Fruit fly (Drosophila melanogaster) whole organism, embryonic: ENCODE data around the gene E23.
"Not testable (repeated sequence)": the region's sequence is repeated elsewhere in the genome, so short reads cannot be mapped to it uniquely, and the experiment has no call there.

Experiments
- Aef1 ChIP-seq: fragments of 200-800 bp; sonication (Bioruptor generic); IDR thresholded peaks from 3 replicates; pipeline ENCODE4 v1.3.6; 2022; ENCODE audit warnings: missing biosample characterization, missing genetic modification characterization
- CG1024 ChIP-seq: fragments of 200-800 bp; sonication (Bioruptor generic); IDR thresholded peaks from 2 replicates; pipeline ENCODE4 v1.3.6; 2022; ENCODE audit warnings: missing biosample characterization, missing genetic modification characterization
- CG11093 ChIP-seq: fragments of 200-800 bp; sonication (Bioruptor generic); IDR thresholded peaks from 3 replicates; pipeline ENCODE4 v1.3.6; 2022; ENCODE audit warnings: missing biosample characterization, missing genetic modification characterization
- CG11398 ChIP-seq: fragments of 200-800 bp; sonication (Bioruptor generic); optimal IDR thresholded peaks from 2 replicates; lab custom pipeline; 2016; ENCODE audit warnings: missing biosample characterization, missing genetic modification characterization
- CG11456 ChIP-seq: fragments of 200-800 bp; sonication (Bioruptor generic); IDR thresholded peaks from 3 replicates; pipeline ENCODE4 v1.3.6; 2022; ENCODE audit warnings: missing biosample characterization, missing genetic modification characterization
- CG11696 ChIP-seq: fragments of 200-800 bp; sonication (Bioruptor generic); IDR thresholded peaks from 2 replicates; pipeline ENCODE4 v1.3.6; 2022; ENCODE audit warnings: missing biosample characterization, missing genetic modification characterization
- CG12236 ChIP-seq: fragments of 200-800 bp; sonication (Bioruptor generic); optimal IDR thresholded peaks from 2 replicates; lab custom pipeline; 2016; ENCODE audit warnings: missing biosample characterization, missing genetic modification characterization
- CG15011 ChIP-seq: fragments of 200-800 bp; sonication (Bioruptor generic); optimal IDR thresholded peaks from 3 replicates; lab custom pipeline; 2018; ENCODE audit warnings: missing biosample characterization, mild to moderate bottlenecking, missing genetic modification characterization
- CG16779 ChIP-seq: fragments of 200-800 bp; sonication (Bioruptor generic); IDR thresholded peaks from 2 replicates; pipeline ENCODE4 v1.3.6; 2022; ENCODE audit warnings: missing biosample characterization, missing genetic modification characterization
- CG18262 ChIP-seq: fragments of 200-800 bp; optimal IDR thresholded peaks from 3 replicates; lab custom pipeline; 2019; ENCODE audit warnings: missing biosample characterization, mild to moderate bottlenecking, missing genetic modification characterization, moderate library complexity
- CG3065 ChIP-seq: fragments of 200-800 bp; sonication (Bioruptor generic); optimal IDR thresholded peaks from 2 replicates; lab custom pipeline; 2016; ENCODE audit warnings: missing biosample characterization, missing genetic modification characterization
- CG31365 ChIP-seq: fragments of 200-800 bp; sonication (Bioruptor generic); optimal IDR thresholded peaks from 2 replicates; lab custom pipeline; 2018; ENCODE audit warnings: missing biosample characterization, mild to moderate bottlenecking, missing genetic modification characterization
- CG34376 ChIP-seq: fragments of 200-800 bp; sonication (Bioruptor generic); optimal IDR thresholded peaks from 2 replicates; lab custom pipeline; 2018; ENCODE audit warnings: missing biosample characterization, mild to moderate bottlenecking, missing genetic modification characterization
- CG34422 ChIP-seq: fragments of 200-800 bp; sonication (Bioruptor generic); IDR thresholded peaks from 3 replicates; pipeline ENCODE4 v1.3.6; 2022; ENCODE audit warnings: missing biosample characterization, missing genetic modification characterization
- CG6254 ChIP-seq: fragments of 200-800 bp; sonication (Bioruptor generic); optimal IDR thresholded peaks from 3 replicates; lab custom pipeline; 2017; ENCODE audit warnings: mild to moderate bottlenecking, missing biosample characterization, missing genetic modification reagents, missing genetic modification characterization
- CG7839 ChIP-seq: fragments of 200-800 bp; sonication (Bioruptor generic); optimal IDR thresholded peaks from 3 replicates; lab custom pipeline; 2018; ENCODE audit warnings: missing biosample characterization, mild to moderate bottlenecking, missing genetic modification characterization, moderate library complexity
- CG7963 ChIP-seq: fragments of 200-800 bp; sonication (Bioruptor generic); IDR thresholded peaks from 3 replicates; pipeline ENCODE4 v1.3.6; 2022; ENCODE audit warnings: missing biosample characterization, missing genetic modification characterization; ENCODE audit not compliant: partially characterized antibody
- CG7987 ChIP-seq: fragments of 200-800 bp; sonication (Bioruptor generic); optimal IDR thresholded peaks from 2 replicates; lab custom pipeline; 2018; ENCODE audit warnings: missing biosample characterization, mild to moderate bottlenecking, missing genetic modification characterization, moderate library complexity
- CG8089 ChIP-seq: fragments of 200-800 bp; sonication (Bioruptor generic); optimal IDR thresholded peaks from 3 replicates; lab custom pipeline; 2016; ENCODE audit warnings: missing biosample characterization, missing genetic modification characterization
- CG9797 ChIP-seq: fragments of 200-800 bp; sonication (Bioruptor generic); optimal IDR thresholded peaks from 3 replicates; lab custom pipeline; 2018; ENCODE audit warnings: missing biosample characterization, mild to moderate bottlenecking, missing genetic modification characterization
- CG9817 ChIP-seq: fragments of 200-800 bp; sonication (Bioruptor generic); optimal IDR thresholded peaks from 2 replicates; lab custom pipeline; 2018; ENCODE audit warnings: missing biosample characterization, mild to moderate bottlenecking, missing genetic modification characterization, moderate library complexity
- CG9932 ChIP-seq: fragments of 200-800 bp; sonication (Bioruptor generic); IDR thresholded peaks from 2 replicates; pipeline ENCODE4 v1.3.6; 2022; ENCODE audit warnings: missing biosample characterization, missing genetic modification characterization
- CkIIα-i1 ChIP-seq: fragments of 200-800 bp; sonication (Bioruptor generic); IDR thresholded peaks from 2 replicates; pipeline ENCODE4 v1.3.6; 2022; ENCODE audit warnings: missing biosample characterization, missing genetic modification characterization
- D ChIP-seq, 2 experiments: fragments of 200-800 bp in 1 of 2; fragments of >200 bp in 1 of 2; sonication (Bioruptor generic) in 1 of 2; optimal IDR thresholded peaks; 2 replicates in 1 of 2; 3 replicates in 1 of 2; lab custom pipeline; 2017; ENCODE audit warnings: mild to moderate bottlenecking in 1 of 2, missing biosample characterization in 1 of 2, missing genetic modification characterization in 1 of 2, missing genetic modification reagents in 1 of 2
- Dek ChIP-seq: fragments of 200-800 bp; sonication (Bioruptor generic); optimal IDR thresholded peaks from 3 replicates; lab custom pipeline; 2019; ENCODE audit warnings: missing biosample characterization, mild to moderate bottlenecking, missing genetic modification characterization, moderate library complexity
- Eip74EF ChIP-seq, 2 experiments: fragments of 200-800 bp in 1 of 2; fragments of >200 bp in 1 of 2; sonication (Bioruptor generic) in 1 of 2; optimal IDR thresholded peaks; 2 replicates each; lab custom pipeline; 2017 to 2019; ENCODE audit warnings: missing biosample characterization in 2 of 2, missing genetic modification characterization in 2 of 2, mild to moderate bottlenecking in 1 of 2, moderate library complexity in 1 of 2
- Fer1 ChIP-seq: fragments of 200-800 bp; sonication (Bioruptor generic); optimal IDR thresholded peaks from 2 replicates; lab custom pipeline; 2017; ENCODE audit warnings: missing biosample characterization, mild to moderate bottlenecking, missing genetic modification characterization
- Hmr ChIP-seq: fragments of 200-800 bp; sonication (Bioruptor generic); optimal IDR thresholded peaks from 3 replicates; lab custom pipeline; 2017; ENCODE audit warnings: mild to moderate bottlenecking, missing biosample characterization, missing genetic modification reagents, missing genetic modification characterization
- Lim3 ChIP-seq: fragments of 200-800 bp; sonication (Bioruptor generic); IDR thresholded peaks from 2 replicates; pipeline ENCODE4 v1.3.6; 2022; ENCODE audit warnings: missing biosample characterization, missing genetic modification characterization
- Max ChIP-seq: fragments of 200-800 bp; sonication (Bioruptor generic); optimal IDR thresholded peaks from 2 replicates; lab custom pipeline; 2016; ENCODE audit warnings: missing biosample characterization, mild to moderate bottlenecking, missing genetic modification characterization
- Opbp ChIP-seq: fragments of 200-800 bp; sonication (Bioruptor generic); IDR thresholded peaks from 3 replicates; pipeline ENCODE4 v1.3.6; 2022; ENCODE audit warnings: missing biosample characterization, missing genetic modification characterization; ENCODE audit not compliant: partially characterized antibody
- Sox102F ChIP-seq: fragments of 200-800 bp; sonication (Bioruptor generic); optimal IDR thresholded peaks from 2 replicates; lab custom pipeline; 2018; ENCODE audit warnings: missing biosample characterization, mild to moderate bottlenecking, missing genetic modification characterization, moderate library complexity
- Ssrp ChIP-seq: fragments of 200-800 bp; sonication (Bioruptor generic); optimal IDR thresholded peaks from 2 replicates; lab custom pipeline; 2018; ENCODE audit warnings: missing biosample characterization, mild to moderate bottlenecking, missing genetic modification characterization, moderate library complexity
- ab ChIP-seq: fragments of 200-800 bp; sonication (Bioruptor generic); optimal IDR thresholded peaks from 2 replicates; lab custom pipeline; 2016; ENCODE audit warnings: missing biosample characterization, missing genetic modification characterization
- ash1 ChIP-seq: fragments of 200-800 bp; sonication (Bioruptor generic); optimal IDR thresholded peaks from 2 replicates; lab custom pipeline; 2018; ENCODE audit warnings: missing biosample characterization, mild to moderate bottlenecking, missing genetic modification characterization
- az2 ChIP-seq: fragments of 200-800 bp; sonication (Bioruptor generic); optimal IDR thresholded peaks from 3 replicates; lab custom pipeline; 2016; ENCODE audit warnings: missing biosample characterization, missing genetic modification characterization
- danr ChIP-seq: fragments of 200-800 bp; sonication (Bioruptor generic); IDR thresholded peaks from 2 replicates; pipeline ENCODE4 v1.3.6; 2022; ENCODE audit warnings: missing biosample characterization, missing genetic modification characterization
- fd102C ChIP-seq: fragments of 200-800 bp; sonication (Bioruptor generic); optimal IDR thresholded peaks from 2 replicates; lab custom pipeline; 2018; ENCODE audit warnings: missing biosample characterization, mild to moderate bottlenecking, missing genetic modification characterization, moderate library complexity
- gcm ChIP-seq: fragments of 200-800 bp; sonication (Bioruptor generic); optimal IDR thresholded peaks from 2 replicates; lab custom pipeline; 2019; ENCODE audit warnings: missing biosample characterization, mild to moderate bottlenecking, missing genetic modification characterization, moderate library complexity
- ind ChIP-seq: fragments of 200-800 bp; sonication (Bioruptor generic); optimal IDR thresholded peaks from 3 replicates; lab custom pipeline; 2016; ENCODE audit warnings: missing biosample characterization, missing genetic modification characterization
- kni ChIP-seq: fragments of 200-800 bp; sonication (Bioruptor generic); optimal IDR thresholded peaks from 3 replicates; lab custom pipeline; 2017; ENCODE audit warnings: mild to moderate bottlenecking, missing biosample characterization, missing genetic modification reagents, missing genetic modification characterization
- salm ChIP-seq: fragments of 200-800 bp; sonication (Bioruptor generic); optimal IDR thresholded peaks from 2 replicates; lab custom pipeline; 2018; ENCODE audit warnings: missing biosample characterization, mild to moderate bottlenecking, missing genetic modification characterization
- shn ChIP-seq: fragments of 200-800 bp; sonication (Bioruptor generic); optimal IDR thresholded peaks from 3 replicates; lab custom pipeline; 2016; ENCODE audit warnings: missing biosample characterization, missing genetic modification characterization
- slou ChIP-seq: fragments of 200-800 bp; sonication (Bioruptor generic); optimal IDR thresholded peaks from 3 replicates; lab custom pipeline; 2016; ENCODE audit warnings: missing biosample characterization, missing genetic modification characterization
- tna ChIP-seq: fragments of 200-800 bp; sonication (Bioruptor generic); IDR thresholded peaks from 2 replicates; pipeline ENCODE4 v1.3.6; 2022; ENCODE audit warnings: missing biosample characterization, missing genetic modification characterization; ENCODE audit not compliant: partially characterized antibody
- z ChIP-seq: fragments of 200-800 bp; sonication (Bioruptor generic); IDR thresholded peaks from 3 replicates; pipeline ENCODE4 v1.3.6; 2022; ENCODE audit warnings: missing biosample characterization, missing genetic modification characterization

Gene E23

DNA sequence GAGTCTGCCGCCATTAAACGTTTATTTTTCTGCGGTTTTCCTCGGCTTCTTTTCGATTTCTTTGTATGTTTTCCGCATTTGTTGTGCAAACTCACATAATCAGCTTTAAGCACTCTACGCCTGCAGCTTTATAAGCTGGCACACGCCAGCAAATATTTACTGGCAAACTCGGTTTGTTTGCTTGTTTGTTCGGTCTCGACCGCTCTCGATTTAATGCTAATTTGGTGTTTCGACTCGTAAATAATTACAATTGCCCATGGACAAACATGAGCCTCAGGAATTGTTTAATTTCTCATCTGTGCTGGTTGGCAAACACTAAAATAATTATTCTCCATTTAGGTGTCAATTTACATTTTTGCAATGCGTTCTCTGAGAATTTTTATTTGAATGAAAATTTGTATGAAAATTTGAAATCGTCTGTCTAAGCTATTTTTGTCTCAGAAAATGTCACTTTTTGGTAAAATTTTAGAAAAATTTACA lies 43.0 kb upstream of the E23 start, which contains the start of gene CG34175 (continued):
- TF ChIP-seq az2 (GFP tag; lab: Kevin White, UChicago) = no peak
- no peak for TF ChIP-seq CG34376 (GFP tag; lab: Kevin White, UChicago)
- peak; percentile 16 for TF ChIP-seq CG31365
- TF ChIP-seq Fer1 (GFP tag; lab: Kevin White, UChicago) = peak; percentile 10
- TF ChIP-seq ash1 (GFP tag; lab: Kevin White, UChicago) = no peak
- no peak for TF ChIP-seq danr (GFP tag; lab: Robert Waterston, UW)
- peak; percentile 16 for TF ChIP-seq Hmr
- no peak for TF ChIP-seq D (optimal IDR thresholded peaks at IDR 0.05; lab: Kevin White, UChicago)
- TF ChIP-seq D (GFP tag; optimal IDR thresholded peaks at IDR 0.05; lab: Kevin White, UChicago) = no peak
- peak; percentile 36 for TF ChIP-seq Sox102F
- peak; percentile 9 for TF ChIP-seq CG15011 (GFP tag; lab: Kevin White, UChicago)
- TF ChIP-seq Opbp = no peak
- no peak for TF ChIP-seq Dek

DNA sequence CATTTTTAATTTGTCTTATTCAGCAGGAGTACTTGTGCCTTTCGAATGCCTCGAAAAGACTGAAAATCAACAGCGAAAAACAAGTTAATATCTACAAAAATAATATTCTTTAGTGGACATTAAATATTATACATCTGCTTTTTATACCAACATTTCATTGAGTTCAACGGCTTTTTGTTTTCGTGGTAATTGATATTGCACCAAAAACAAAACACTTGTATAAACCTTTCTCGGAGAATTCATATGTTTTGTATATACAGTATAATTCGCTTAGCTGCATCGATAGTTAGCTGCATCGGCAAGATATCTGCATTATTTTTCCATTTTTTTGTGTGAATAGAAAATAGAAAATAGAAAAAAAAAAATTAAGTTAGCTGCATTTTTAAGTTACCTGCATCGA lies 33.8 kb upstream of the E23 start, which contains the start of gene CG42460:
Gene CG42460, minus strand, starts transcription at position 101 of the 400 bp plus-strand sequence.
- TF ChIP-seq CG9797 (GFP tag; lab: Kevin White, UChicago); CkIIα-i1; Max (GFP tag; lab: Kevin White, UChicago): not testable (repeated sequence)

DNA sequence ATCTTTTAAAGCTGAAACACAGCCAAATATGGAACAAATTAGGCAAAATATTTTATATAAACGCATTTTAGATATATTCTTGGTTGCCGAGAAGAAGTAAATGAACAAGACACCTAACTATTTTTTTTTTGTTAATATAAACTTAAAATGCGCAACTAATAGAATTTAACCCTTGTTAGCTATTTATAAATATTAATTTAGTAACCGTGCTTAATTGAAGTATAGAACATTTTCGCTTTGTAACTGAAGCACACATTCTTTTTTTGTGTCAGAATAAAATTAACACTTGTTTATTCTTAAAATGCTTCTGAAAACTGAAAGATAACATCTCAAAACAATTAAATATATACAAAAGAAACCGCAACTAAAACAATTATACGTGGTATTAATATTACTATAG lies 33.0 kb upstream of the E23 start, which contains the start of gene Sfp23F:
Gene Sfp23F, minus strand, starts transcription at position 101 of the 400 bp plus-strand sequence.
- no peak for TF ChIP-seq gcm (GFP tag; lab: Kevin White, UChicago)
- TF ChIP-seq ab (GFP tag; lab: Kevin White, UChicago) = no peak
- no peak for TF ChIP-seq ind (GFP tag; lab: Kevin White, UChicago)
- no peak for TF ChIP-seq fd102C (GFP tag; lab: Kevin White, UChicago)
- no peak for TF ChIP-seq CG11398 (GFP tag; lab: Kevin White, UChicago)
- no peak for TF ChIP-seq CG9932 (GFP tag; lab: Robert Waterston, UW)
- no peak for TF ChIP-seq shn (GFP tag; lab: Kevin White, UChicago)
- TF ChIP-seq z (GFP tag; lab: Robert Waterston, UW) = no peak
- TF ChIP-seq Ssrp = no peak
- TF ChIP-seq CG7963 = no peak
- no peak for TF ChIP-seq salm
- TF ChIP-seq CG11696 (GFP tag; lab: Robert Waterston, UW) = no peak
- no peak for TF ChIP-seq tna (GFP tag; lab: Robert Waterston, UW)
- TF ChIP-seq Eip74EF (GFP tag; optimal IDR thresholded peaks at IDR 0.05; lab: Kevin White, UChicago) = no peak
- TF ChIP-seq CG7839 (tag; lab: Kevin White, UChicago) = no peak
- no peak for TF ChIP-seq CG1024 (GFP tag; lab: Robert Waterston, UW)
- no peak for TF ChIP-seq CG8089 (GFP tag; lab: Kevin White, UChicago)

DNA sequence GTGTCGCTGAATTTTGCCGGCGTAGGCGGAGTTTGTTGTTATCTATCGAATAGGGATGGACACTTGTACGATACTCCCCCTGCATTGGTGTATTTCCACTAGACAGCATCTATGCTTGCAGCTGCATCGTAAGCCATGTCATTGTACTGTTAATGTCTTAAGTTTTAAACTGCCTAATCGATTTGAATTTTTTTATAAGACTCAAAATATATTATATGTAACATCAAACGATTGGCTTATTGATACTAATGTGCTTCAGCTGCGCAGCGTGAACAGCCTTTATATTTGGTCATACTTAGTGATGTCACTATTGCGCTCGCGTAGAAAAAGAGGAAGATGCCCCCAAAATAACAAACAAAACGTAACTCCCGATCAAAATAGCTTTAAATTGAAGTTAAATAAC lies 22.1 kb upstream of the E23 start, which contains the start of the genes CG9662 and Ptpa:
Gene CG9662, minus strand, starts transcription at position 54 of the 403 bp plus-strand sequence.
Gene Ptpa, plus strand, starts transcription at position 319 of the 403 bp plus-strand sequence.
- peak; percentile 95 for TF ChIP-seq Aef1
- peak; percentile 49 for TF ChIP-seq CG12236 (GFP tag; lab: Kevin White, UChicago)
- TF ChIP-seq kni = no peak
- no peak for TF ChIP-seq CG6254
- peak; percentile 75; the same call in 1 of the 3 replicates for TF ChIP-seq CG11093 (GFP tag; lab: Robert Waterston, UW)
- TF ChIP-seq Lim3 (GFP tag; lab: Robert Waterston, UW) = peak; percentile 54; the same call in 1 of the 2 replicates
- TF ChIP-seq z (GFP tag; lab: Robert Waterston, UW) = no peak
- no peak for TF ChIP-seq CG7987
- peak; percentile 90 for TF ChIP-seq CG34422
- peak; percentile 67 for TF ChIP-seq CG18262
- TF ChIP-seq slou (GFP tag; lab: Kevin White, UChicago) = peak; percentile 75
- TF ChIP-seq shn (GFP tag; lab: Kevin White, UChicago) = peak; percentile 86
- no peak for TF ChIP-seq CG16779 (GFP tag; lab: Robert Waterston, UW)
- peak; percentile 84 for TF ChIP-seq CG11456 (GFP tag; lab: Robert Waterston, UW)
- TF ChIP-seq CG3065 = peak; percentile 63
- TF ChIP-seq CG9817 = peak; percentile 87
